Worm (Caenorhabditis elegans) whole organism, late embryonic: Measurements from ENCODE around the gene K02H11.9.

ENCODE experiments used
- C08G9.2 ChIP-seq: sonication (generic microtip); optimal IDR thresholded peaks from 2 replicates; lab custom pipeline; 2016; ENCODE audit warnings: mild to moderate bottlenecking, missing genetic modification characterization, moderate library complexity, missing compliant biosample characterization
- C38D4.7 ChIP-seq: fragments of 200-800 bp; sonication (Bioruptor generic); optimal IDR thresholded peaks from 2 replicates; lab custom pipeline; 2018; ENCODE audit warnings: mild to moderate bottlenecking, missing genetic modification characterization, moderate library complexity, missing compliant biosample characterization
- K09A11.1 ChIP-seq: sonication (generic microtip); optimal IDR thresholded peaks from 2 replicates; lab custom pipeline; 2017; ENCODE audit warnings: antibody characterized with exemption, mild to moderate bottlenecking, missing genetic modification characterization, missing compliant biosample characterization; ENCODE audit not compliant: insufficient read depth
- Y22D7AL.16 ChIP-seq: sonication (generic microtip); optimal IDR thresholded peaks from 2 replicates; lab custom pipeline; 2016; ENCODE audit warnings: missing genetic modification characterization, missing compliant biosample characterization
- ama-1 ChIP-seq: fragments of 150-350 bp; optimal IDR thresholded peaks from 2 replicates; lab custom pipeline; 2014
- ceh-22 ChIP-seq: sonication (generic microtip); optimal IDR thresholded peaks from 2 replicates; lab custom pipeline; 2017; ENCODE audit warnings: missing biosample characterization, missing genetic modification characterization
- ceh-24 ChIP-seq: sonication (generic microtip); optimal IDR thresholded peaks from 2 replicates; lab custom pipeline; 2016; ENCODE audit warnings: mild to moderate bottlenecking, missing genetic modification characterization, missing compliant biosample characterization
- ceh-31 ChIP-seq: sonication (generic microtip); optimal IDR thresholded peaks from 2 replicates; lab custom pipeline; 2016; ENCODE audit warnings: missing genetic modification characterization, missing compliant biosample characterization
- ceh-45 ChIP-seq: fragments of 200-800 bp; sonication (Bioruptor generic); IDR thresholded peaks from 2 replicates; pipeline ENCODE4 v1.3.6; 2022; ENCODE audit warnings: missing genetic modification reagents, missing genetic modification characterization, missing compliant biosample characterization
- ceh-48 ChIP-seq: sonication (generic microtip); optimal IDR thresholded peaks from 2 replicates; lab custom pipeline; 2016; ENCODE audit warnings: missing genetic modification characterization, inconsistent platforms, missing compliant biosample characterization
- ceh-9 ChIP-seq: sonication (generic microtip); optimal IDR thresholded peaks from 2 replicates; lab custom pipeline; 2016; ENCODE audit warnings: mild to moderate bottlenecking, missing genetic modification characterization, inconsistent platforms, missing compliant biosample characterization
- che-1 ChIP-seq: sonication (generic microtip); optimal IDR thresholded peaks from 2 replicates; lab custom pipeline; 2016; ENCODE audit warnings: mild to moderate bottlenecking, missing genetic modification characterization, missing compliant biosample characterization
- dmd-4 ChIP-seq: sonication (generic microtip); optimal IDR thresholded peaks from 2 replicates; lab custom pipeline; 2016; ENCODE audit warnings: borderline replicate concordance, missing genetic modification characterization, missing compliant biosample characterization
- eyg-1 ChIP-seq: sonication (generic microtip); optimal IDR thresholded peaks from 2 replicates; lab custom pipeline; 2016; ENCODE audit warnings: missing genotype, missing genetic modification characterization, missing compliant biosample characterization
- gmeb-2 ChIP-seq: sonication (generic microtip); optimal IDR thresholded peaks from 2 replicates; lab custom pipeline; 2016; ENCODE audit warnings: missing genetic modification characterization, inconsistent platforms, missing compliant biosample characterization
- hlh-8 ChIP-seq: sonication (generic microtip); optimal IDR thresholded peaks from 2 replicates; lab custom pipeline; 2016; ENCODE audit warnings: missing genotype, missing genetic modification characterization, missing compliant biosample characterization
- lim-6 ChIP-seq: sonication (generic microtip); optimal IDR thresholded peaks from 2 replicates; lab custom pipeline; 2016; ENCODE audit warnings: missing genetic modification characterization, missing compliant biosample characterization
- lin-11 ChIP-seq: fragments of 200-800 bp; sonication (Bioruptor generic); optimal IDR thresholded peaks from 2 replicates; lab custom pipeline; 2018; ENCODE audit warnings: mild to moderate bottlenecking, missing genetic modification characterization, missing compliant biosample characterization
- madf-2 ChIP-seq: sonication (generic microtip); optimal IDR thresholded peaks from 2 replicates; lab custom pipeline; 2017; ENCODE audit warnings: missing genetic modification characterization, missing compliant biosample characterization
- mec-3 ChIP-seq: sonication (generic microtip); optimal IDR thresholded peaks from 2 replicates; lab custom pipeline; 2016; ENCODE audit warnings: borderline replicate concordance, missing genetic modification characterization, missing compliant biosample characterization
- npax-4 ChIP-seq: sonication (generic microtip); optimal IDR thresholded peaks from 2 replicates; lab custom pipeline; 2016; ENCODE audit warnings: missing genetic modification characterization, missing compliant biosample characterization
- odd-2 ChIP-seq: sonication (generic microtip); optimal IDR thresholded peaks from 2 replicates; lab custom pipeline; 2017; ENCODE audit warnings: antibody characterized with exemption, mild to moderate bottlenecking, missing genetic modification characterization, missing compliant biosample characterization
- pag-3 ChIP-seq: sonication (generic microtip); optimal IDR thresholded peaks from 2 replicates; lab custom pipeline; 2016; ENCODE audit warnings: missing compliant biosample characterization, missing genetic modification characterization, borderline replicate concordance
- pat-9 ChIP-seq: fragments of 200-800 bp; sonication (Bioruptor generic); optimal IDR thresholded peaks from 2 replicates; lab custom pipeline; 2018; ENCODE audit warnings: mild to moderate bottlenecking, missing genetic modification characterization, moderate library complexity, missing compliant biosample characterization
- pax-1 ChIP-seq: fragments of 150-350 bp; optimal IDR thresholded peaks from 2 replicates; lab custom pipeline; 2014; ENCODE audit warnings: missing biosample characterization, missing genetic modification characterization
- pha-2 ChIP-seq: sonication (generic microtip); optimal IDR thresholded peaks from 2 replicates; lab custom pipeline; 2017; ENCODE audit warnings: mild to moderate bottlenecking, missing genetic modification characterization, missing compliant biosample characterization
- pha-4 ChIP-seq: fragments of 150-350 bp; optimal IDR thresholded peaks from 2 replicates; lab custom pipeline; 2018; ENCODE audit warnings: missing biosample characterization, missing genetic modification reagents, missing genetic modification characterization
- pqm-1 ChIP-seq: sonication (generic microtip); optimal IDR thresholded peaks from 2 replicates; lab custom pipeline; 2016; ENCODE audit warnings: missing genetic modification characterization, missing compliant biosample characterization
- ref-2 ChIP-seq: sonication (generic microtip); optimal IDR thresholded peaks from 2 replicates; lab custom pipeline; 2016; ENCODE audit warnings: missing genetic modification characterization, missing compliant biosample characterization
- sox-2 ChIP-seq: fragments of 200-800 bp; sonication (Bioruptor generic); IDR thresholded peaks from 2 replicates; pipeline ENCODE4 v1.3.6; 2022; ENCODE audit warnings: missing genetic modification reagents, missing genetic modification characterization, missing compliant biosample characterization
- sox-4 ChIP-seq: sonication (generic microtip); optimal IDR thresholded peaks from 2 replicates; lab custom pipeline; 2017; ENCODE audit warnings: mild to moderate bottlenecking, missing genetic modification characterization, inconsistent platforms, missing compliant biosample characterization
- syd-9 ChIP-seq: sonication (generic microtip); optimal IDR thresholded peaks from 2 replicates; lab custom pipeline; 2016; ENCODE audit warnings: mild to moderate bottlenecking, missing genetic modification characterization, moderate library complexity, missing compliant biosample characterization
- tbx-2 ChIP-seq: sonication (generic microtip); optimal IDR thresholded peaks from 2 replicates; lab custom pipeline; 2016; ENCODE audit warnings: missing genetic modification characterization, missing compliant biosample characterization
- unc-3 ChIP-seq, 2 experiments: fragments of 200-800 bp in 1 of 2; sonication (Bioruptor generic) in 1 of 2; sonication (generic microtip) in 1 of 2; conservative IDR thresholded peaks in 1 of 2; optimal IDR thresholded peaks in 1 of 2; 2 replicates each; pipeline versions ENCODE4 v1.3.6 to Lab custom; 2016 to 2022; ENCODE audit warnings: missing compliant biosample characterization in 2 of 2, missing genetic modification characterization in 2 of 2, missing genetic modification reagents in 1 of 2
- unc-42 ChIP-seq: sonication (generic microtip); optimal IDR thresholded peaks from 2 replicates; lab custom pipeline; 2016; ENCODE audit warnings: missing genotype, missing genetic modification characterization, missing compliant biosample characterization
- unc-86 ChIP-seq: sonication (generic microtip); optimal IDR thresholded peaks from 2 replicates; lab custom pipeline; 2016; ENCODE audit warnings: missing genetic modification characterization, missing compliant biosample characterization
- ztf-16 ChIP-seq: sonication (generic microtip); optimal IDR thresholded peaks from 2 replicates; lab custom pipeline; 2017; ENCODE audit warnings: missing genetic modification characterization, missing compliant biosample characterization

Gene K02H11.9

ce11 chrV:1521845-1522244 lies 15.0 kb downstream of the K02H11.9 start, which contains the start of gene str-240:
Gene str-240, minus strand, starts transcription at chrV:1521945.
- no peak for TF ChIP-seq K09A11.1
- no peak for TF ChIP-seq C08G9.2 (tag; lab: Kevin White, UChicago)
- TF ChIP-seq unc-3 (GFP tag; conservative IDR thresholded peaks at IDR 0.05; lab: Robert Waterston, UW): no peak
- TF ChIP-seq unc-3 (tag; optimal IDR thresholded peaks at IDR 0.05; lab: Kevin White, UChicago): no peak
- no peak for TF ChIP-seq gmeb-2 (tag; lab: Kevin White, UChicago)
- TF ChIP-seq ceh-48 (tag; lab: Kevin White, UChicago): no peak
- no peak for TF ChIP-seq odd-2
- TF ChIP-seq pax-1 (tag; lab: Kevin White, UChicago): no peak
- no peak for TF ChIP-seq pag-3 (tag; lab: Kevin White, UChicago)
- TF ChIP-seq ama-1: no peak
- TF ChIP-seq ceh-45: no peak
- no peak for TF ChIP-seq lim-6 (tag; lab: Kevin White, UChicago)
- no peak for TF ChIP-seq unc-86 (tag; lab: Kevin White, UChicago)
- no peak for TF ChIP-seq madf-2 (tag; lab: Kevin White, UChicago)
- no peak for TF ChIP-seq ceh-31
- TF ChIP-seq pat-9 (tag; lab: Kevin White, UChicago): no peak
- TF ChIP-seq Y22D7AL.16 (tag; lab: Kevin White, UChicago): no peak
- no peak for TF ChIP-seq pha-4 (tag; lab: Kevin White, UChicago)
- TF ChIP-seq, all 69 proteins: peak for 0

ce11 chrV:1511537-1511936 lies 25.3 kb downstream of the K02H11.9 start, which contains the start of gene nhr-260:
Gene nhr-260, minus strand, starts transcription at chrV:1511637.
- TF ChIP-seq lin-11 (tag; lab: Kevin White, UChicago) (no peak), tbx-2 (tag; lab: Kevin White, UChicago) (no peak), dmd-4 (tag; lab: Kevin White, UChicago) (no peak), pax-1 (tag; lab: Kevin White, UChicago) (no peak), che-1 (no peak), odd-2 (no peak), npax-4 (no peak), C38D4.7 (GFP tag; lab: Kevin White, UChicago) (no peak), ceh-24 (tag; lab: Kevin White, UChicago) (no peak), Y22D7AL.16 (tag; lab: Kevin White, UChicago) (no peak), syd-9 (tag; lab: Kevin White, UChicago) (no peak)

ce11 chrV:1505995-1506394 lies 30.9 kb downstream of the K02H11.9 start, which contains the start of gene sru-28:
Gene sru-28, plus strand, starts transcription at chrV:1506295.
- TF ChIP-seq pat-9 (tag; lab: Kevin White, UChicago) (no peak), pha-2 (no peak), mec-3 (tag; lab: Kevin White, UChicago) (no peak), tbx-2 (tag; lab: Kevin White, UChicago) (no peak), ref-2 (tag; lab: Kevin White, UChicago) (no peak), ceh-45 (no peak), ceh-22 (tag; lab: Kevin White, UChicago) (no peak), sox-2 (GFP tag; lab: Robert Waterston, UW) (no peak)

- TF ChIP-seq unc-42 (tag; lab: Kevin White, UChicago) (no peak), sox-4 (tag; lab: Kevin White, UChicago) (no peak), eyg-1 (tag; lab: Kevin White, UChicago) (no peak), pqm-1 (no peak), pha-4 (tag; lab: Kevin White, UChicago) (no peak), hlh-8 (no peak), ztf-16 (no peak), ceh-9 (tag; lab: Kevin White, UChicago) (no peak)
Measured at ce11 chrV:1499140-1499539, 37.7 kb downstream of the K02H11.9 start, which contains the start of gene sru-27. Gene sru-27, plus strand, starts transcription at chrV:1499440.
